Fruit fly (Drosophila melanogaster) whole organism, embryonic: ENCODE data around the gene Nprl3.

Experiments
- Asciz ChIP-seq: fragments of 200-800 bp; sonication (Bioruptor generic); optimal IDR thresholded peaks from 2 replicates; lab custom pipeline; 2017; ENCODE audit warnings: missing biosample characterization, mild to moderate bottlenecking, missing genetic modification characterization, missing genetic modification reagents
- Blimp-1 ChIP-seq: fragments of 200-800 bp; sonication (Bioruptor generic); optimal IDR thresholded peaks from 3 replicates; lab custom pipeline; 2018; ENCODE audit warnings: missing biosample characterization, missing genetic modification characterization, mild to moderate bottlenecking, moderate library complexity, missing genetic modification reagents
- C15 ChIP-seq: fragments of 200-800 bp; sonication (Bioruptor generic); IDR thresholded peaks from 3 replicates; pipeline ENCODE4 v1.3.6; 2022; ENCODE audit warnings: missing biosample characterization, missing genetic modification characterization
- CG10462 ChIP-seq: fragments of 200-800 bp; sonication (Bioruptor generic); optimal IDR thresholded peaks from 2 replicates; lab custom pipeline; 2016; ENCODE audit warnings: missing biosample characterization, missing genetic modification characterization
- CG10654 ChIP-seq: fragments of 200-800 bp; sonication (Bioruptor generic); optimal IDR thresholded peaks from 2 replicates; lab custom pipeline; 2016; ENCODE audit warnings: missing biosample characterization, missing genetic modification characterization
- CG11093 ChIP-seq: fragments of 200-800 bp; sonication (Bioruptor generic); IDR thresholded peaks from 3 replicates; pipeline ENCODE4 v1.3.6; 2022; ENCODE audit warnings: missing biosample characterization, missing genetic modification characterization
- CG11504 ChIP-seq: fragments of 200-800 bp; sonication (Bioruptor generic); optimal IDR thresholded peaks from 3 replicates; lab custom pipeline; 2019; ENCODE audit warnings: missing biosample characterization, mild to moderate bottlenecking, missing genetic modification characterization, moderate library complexity
- CG12236 ChIP-seq: fragments of 200-800 bp; sonication (Bioruptor generic); optimal IDR thresholded peaks from 2 replicates; lab custom pipeline; 2016; ENCODE audit warnings: missing biosample characterization, missing genetic modification characterization
- CG12942 ChIP-seq: fragments of 200-800 bp; sonication (Bioruptor generic); optimal IDR thresholded peaks from 3 replicates; lab custom pipeline; 2016; ENCODE audit warnings: missing biosample characterization, missing genetic modification characterization
- CG13775 ChIP-seq: fragments of 200-800 bp; sonication (Bioruptor generic); optimal IDR thresholded peaks from 3 replicates; lab custom pipeline; 2017; ENCODE audit warnings: missing biosample characterization, mild to moderate bottlenecking, missing genetic modification characterization
- CG13894 ChIP-seq: fragments of 200-800 bp; sonication (Bioruptor generic); optimal IDR thresholded peaks from 3 replicates; lab custom pipeline; 2018; ENCODE audit warnings: missing biosample characterization, mild to moderate bottlenecking, missing genetic modification characterization, moderate library complexity
- CG16779 ChIP-seq: fragments of 200-800 bp; sonication (Bioruptor generic); IDR thresholded peaks from 2 replicates; pipeline ENCODE4 v1.3.6; 2022; ENCODE audit warnings: missing biosample characterization, missing genetic modification characterization
- CG17612 ChIP-seq: fragments of 200-800 bp; sonication (Bioruptor generic); IDR thresholded peaks from 2 replicates; pipeline ENCODE4 v1.3.6; 2022; ENCODE audit warnings: missing biosample characterization, missing genetic modification characterization
- CG17802 ChIP-seq: fragments of 200-800 bp; sonication (Bioruptor generic); optimal IDR thresholded peaks from 2 replicates; lab custom pipeline; 2018; ENCODE audit warnings: missing biosample characterization, mild to moderate bottlenecking, missing genetic modification characterization, moderate library complexity
- CG31365 ChIP-seq: fragments of 200-800 bp; sonication (Bioruptor generic); optimal IDR thresholded peaks from 2 replicates; lab custom pipeline; 2018; ENCODE audit warnings: missing biosample characterization, mild to moderate bottlenecking, missing genetic modification characterization
- CG34224 ChIP-seq: fragments of 200-800 bp; sonication (Bioruptor generic); IDR thresholded peaks from 3 replicates; pipeline ENCODE4 v1.3.6; 2022; ENCODE audit warnings: missing biosample characterization, missing genetic modification characterization; ENCODE audit not compliant: partially characterized antibody
- CG6175 ChIP-seq: fragments of 200-800 bp; sonication (Bioruptor generic); IDR thresholded peaks from 3 replicates; pipeline ENCODE4 v1.3.6; 2022; ENCODE audit warnings: missing biosample characterization, missing genetic modification characterization
- Dfd ChIP-seq, 2 experiments: fragments of >200 bp; optimal IDR thresholded peaks; 2 replicates each; lab custom pipeline; 2017; ENCODE audit warnings: missing biosample characterization in 2 of 2, missing genetic modification characterization in 2 of 2
- Dip2 ChIP-seq: fragments of 200-800 bp; sonication (Bioruptor generic); IDR thresholded peaks from 2 replicates; pipeline ENCODE4 v1.3.6; 2022; ENCODE audit warnings: missing biosample characterization, missing genetic modification characterization
- Dip3 ChIP-seq: fragments of 200-800 bp; sonication (Bioruptor generic); optimal IDR thresholded peaks from 3 replicates; lab custom pipeline; 2016; ENCODE audit warnings: missing biosample characterization, missing genetic modification characterization
- Doc2 ChIP-seq: fragments of 200-800 bp; sonication (Bioruptor generic); IDR thresholded peaks from 2 replicates; pipeline ENCODE4 v1.3.6; 2022; ENCODE audit warnings: missing biosample characterization, missing genetic modification characterization
- Fer3 ChIP-seq: fragments of 200-800 bp; sonication (Bioruptor generic); optimal IDR thresholded peaks from 2 replicates; lab custom pipeline; 2018; ENCODE audit warnings: missing biosample characterization, mild to moderate bottlenecking, missing genetic modification characterization, moderate library complexity
- Hand ChIP-seq: fragments of 200-800 bp; sonication (Bioruptor generic); optimal IDR thresholded peaks from 2 replicates; lab custom pipeline; 2017; ENCODE audit warnings: mild to moderate bottlenecking, missing biosample characterization, missing genetic modification reagents, missing genetic modification characterization
- Hmr ChIP-seq: fragments of 200-800 bp; sonication (Bioruptor generic); optimal IDR thresholded peaks from 3 replicates; lab custom pipeline; 2017; ENCODE audit warnings: mild to moderate bottlenecking, missing biosample characterization, missing genetic modification reagents, missing genetic modification characterization
- Hr78 ChIP-seq, 2 experiments: fragments of 200-800 bp in 1 of 2; fragments of >200 bp in 1 of 2; sonication (Bioruptor generic) in 1 of 2; optimal IDR thresholded peaks; 2 replicates each; lab custom pipeline; 2017 to 2019; ENCODE audit warnings: missing biosample characterization in 2 of 2, missing genetic modification characterization in 2 of 2, mild to moderate bottlenecking in 1 of 2, moderate library complexity in 1 of 2
- Lim3 ChIP-seq: fragments of 200-800 bp; sonication (Bioruptor generic); IDR thresholded peaks from 2 replicates; pipeline ENCODE4 v1.3.6; 2022; ENCODE audit warnings: missing biosample characterization, missing genetic modification characterization
- MTF-1 ChIP-seq: fragments of 200-800 bp; sonication (Bioruptor generic); optimal IDR thresholded peaks from 2 replicates; lab custom pipeline; 2018; ENCODE audit warnings: missing biosample characterization, mild to moderate bottlenecking, missing genetic modification characterization, borderline replicate concordance
- Opbp ChIP-seq: fragments of 200-800 bp; sonication (Bioruptor generic); IDR thresholded peaks from 3 replicates; pipeline ENCODE4 v1.3.6; 2022; ENCODE audit warnings: missing biosample characterization, missing genetic modification characterization; ENCODE audit not compliant: partially characterized antibody
- PHDP ChIP-seq: fragments of 200-800 bp; sonication (Bioruptor generic); optimal IDR thresholded peaks from 3 replicates; lab custom pipeline; 2018; ENCODE audit warnings: missing biosample characterization, mild to moderate bottlenecking, missing genetic modification characterization, moderate library complexity
- Stat92E ChIP-seq, 3 experiments: fragments of >200 bp in 2 of 3; fragments of 200-800 bp in 1 of 3; sonication (Bioruptor generic) in 1 of 3; optimal IDR thresholded peaks; 2 replicates each; lab custom pipeline; 2017 to 2019; ENCODE audit warnings: missing biosample characterization in 3 of 3, missing genetic modification characterization in 3 of 3, mild to moderate bottlenecking in 1 of 3, moderate library complexity in 1 of 3
- Taf1 ChIP-seq: fragments of 200-800 bp; sonication (Bioruptor generic); IDR thresholded peaks from 2 replicates; pipeline ENCODE4 v1.3.6; 2022; ENCODE audit warnings: missing biosample characterization, missing genetic modification characterization
- Trl ChIP-seq, 3 experiments: fragments of >200 bp in 2 of 3; fragments of 200-800 bp in 1 of 3; sonication (Bioruptor generic) in 1 of 3; optimal IDR thresholded peaks; 2 replicates in 1 of 3; 3 replicates in 2 of 3; lab custom pipeline; 2016 to 2017; ENCODE audit warnings: missing biosample characterization in 1 of 3, missing genetic modification characterization in 1 of 3
- Vsx1 ChIP-seq: fragments of 200-800 bp; sonication (Bioruptor generic); optimal IDR thresholded peaks from 2 replicates; lab custom pipeline; 2017; ENCODE audit warnings: missing biosample characterization, mild to moderate bottlenecking, missing genetic modification characterization, missing genetic modification reagents
- Xbp1 ChIP-seq: fragments of 200-800 bp; sonication (Bioruptor generic); optimal IDR thresholded peaks from 3 replicates; lab custom pipeline; 2016; ENCODE audit warnings: missing biosample characterization, mild to moderate bottlenecking, missing genetic modification characterization
- cas ChIP-seq: fragments of 200-800 bp; sonication (Bioruptor generic); IDR thresholded peaks from 2 replicates; pipeline ENCODE4 v1.3.6; 2022; ENCODE audit warnings: missing biosample characterization, missing genetic modification characterization
- chm ChIP-seq: fragments of 200-800 bp; sonication (Bioruptor generic); IDR thresholded peaks from 2 replicates; pipeline ENCODE4 v1.3.6; 2022; ENCODE audit warnings: missing biosample characterization, missing genetic modification characterization
- croc ChIP-seq: fragments of 200-800 bp; sonication (Bioruptor generic); conservative IDR thresholded peaks from 3 replicates; pipeline ENCODE4 v1.3.6; 2022; ENCODE audit warnings: missing biosample characterization, missing genetic modification characterization
- emc ChIP-seq: fragments of 200-800 bp; sonication (Bioruptor generic); optimal IDR thresholded peaks from 2 replicates; lab custom pipeline; 2016; ENCODE audit warnings: missing biosample characterization, missing genetic modification characterization
- exex ChIP-seq: fragments of 200-800 bp; sonication (Bioruptor generic); optimal IDR thresholded peaks from 4 replicates; lab custom pipeline; 2018; ENCODE audit warnings: missing biosample characterization, mild to moderate bottlenecking, missing genetic modification characterization, moderate library complexity
- gfzf ChIP-seq: fragments of 200-800 bp; sonication (Bioruptor generic); optimal IDR thresholded peaks from 2 replicates; lab custom pipeline; 2016; ENCODE audit warnings: missing biosample characterization, mild to moderate bottlenecking, missing genetic modification characterization, moderate library complexity
- h ChIP-seq: fragments of >200 bp; optimal IDR thresholded peaks from 2 replicates; lab custom pipeline; 2017
- nom ChIP-seq: fragments of 200-800 bp; sonication (Bioruptor generic); optimal IDR thresholded peaks from 2 replicates; lab custom pipeline; 2017; ENCODE audit warnings: missing biosample characterization, missing genetic modification characterization, mild to moderate bottlenecking, moderate library complexity, missing genetic modification reagents
- onecut ChIP-seq: fragments of 200-800 bp; sonication (Bioruptor generic); IDR thresholded peaks from 2 replicates; pipeline ENCODE4 v1.3.6; 2022; ENCODE audit warnings: missing biosample characterization, missing genetic modification characterization
- pum ChIP-seq: fragments of 200-800 bp; sonication (Bioruptor generic); optimal IDR thresholded peaks from 2 replicates; lab custom pipeline; 2016; ENCODE audit warnings: missing biosample characterization, missing genetic modification characterization
- sens ChIP-seq: fragments of 200-800 bp; sonication (Bioruptor generic); peaks from one replicate; lab custom pipeline; 2016; ENCODE audit warnings: missing biosample characterization, missing genetic modification characterization
- so ChIP-seq: fragments of 200-800 bp; sonication (Bioruptor generic); IDR thresholded peaks from 3 replicates; pipeline ENCODE4 v1.3.6; 2022; ENCODE audit warnings: missing biosample characterization, missing genetic modification characterization
- sob ChIP-seq: fragments of 200-800 bp; sonication (Bioruptor generic); IDR thresholded peaks from 2 replicates; pipeline ENCODE4 v1.3.6; 2022; ENCODE audit warnings: missing biosample characterization, missing genetic modification characterization
- z ChIP-seq: fragments of 200-800 bp; sonication (Bioruptor generic); IDR thresholded peaks from 3 replicates; pipeline ENCODE4 v1.3.6; 2022; ENCODE audit warnings: missing biosample characterization, missing genetic modification characterization
- zen2 ChIP-seq: fragments of 200-800 bp; sonication (Bioruptor generic); IDR thresholded peaks from 3 replicates; pipeline ENCODE4 v1.3.6; 2022; ENCODE audit warnings: missing biosample characterization, missing genetic modification characterization; ENCODE audit not compliant: partially characterized antibody

Gene Nprl3

dm6 chr3L:14004963-14005458 is 3.3 kb upstream of the Nprl3 start (continued):
- TF ChIP-seq Fer3 (peak; percentile 94), Opbp (peak; percentile 40; the same call in 1 of the 3 replicates), z (GFP tag; lab: Robert Waterston, UW) (no peak), CG13894 (tag; lab: Kevin White, UChicago) (peak; percentile 88), h (no peak), PHDP (tag; lab: Kevin White, UChicago) (peak; percentile 96), CG13775 (GFP tag; lab: Kevin White, UChicago) (peak; percentile 85), Dfd (GFP tag; optimal IDR thresholded peaks at IDR 0.05; lab: Kevin White, UChicago) (no peak), CG34224 (no peak), Doc2 (GFP tag; lab: Robert Waterston, UW) (peak; percentile 87), Dip3 (peak; percentile 91), CG11504 (peak; percentile 96), sob (GFP tag; lab: Robert Waterston, UW) (peak; percentile 97), CG11093 (GFP tag; lab: Robert Waterston, UW) (peak; percentile 93), nom (GFP tag; lab: Kevin White, UChicago) (peak; percentile 93), CG31365 (peak; percentile 82), CG10654 (GFP tag; lab: Kevin White, UChicago) (peak; percentile 94), CG16779 (peak; percentile 88), Hr78 (GFP tag; optimal IDR thresholded peaks at IDR 0.05; lab: Kevin White, UChicago) (peak in 1 of 2 experiments; percentile 82), CG12942 (GFP tag; lab: Kevin White, UChicago) (peak; percentile 94), Dip2 (GFP tag; lab: Robert Waterston, UW) (no peak; the same call in 1 of the 2 replicates), MTF-1 (GFP tag; lab: Kevin White, UChicago) (peak; percentile 75), Trl (optimal IDR thresholded peaks at IDR 0.05; lab: Kevin White, UChicago) (no peak), Trl (GFP tag; optimal IDR thresholded peaks at IDR 0.05; lab: Kevin White, UChicago) (peak; percentile 96), Vsx1 (peak; percentile 89), CG12236 (GFP tag; lab: Kevin White, UChicago) (peak; percentile 88), sens (peak; percentile 99), emc (GFP tag; lab: Kevin White, UChicago) (peak; percentile 89), Taf1 (peak; percentile 76), Stat92E (GFP tag; optimal IDR thresholded peaks at IDR 0.05; lab: Kevin White, UChicago) (peak in 1 of 3 experiments; percentile 51), CG6175 (GFP tag; lab: Robert Waterston, UW) (0 out of 3 replicates have a peak, but pooled peaks have one; percentile 40), chm (GFP tag; lab: Robert Waterston, UW) (peak; percentile 96), cas (GFP tag; lab: Robert Waterston, UW) (peak; percentile 83), Lim3 (GFP tag; lab: Robert Waterston, UW) (peak; percentile 80), croc (GFP tag; lab: Robert Waterston, UW) (peak; percentile 85), Blimp-1 (GFP tag; lab: Kevin White, UChicago) (peak; percentile 94), C15 (GFP tag; lab: Robert Waterston, UW) (peak; percentile 83; the same call in 2 of the 3 replicates), pum (GFP tag; lab: Kevin White, UChicago) (peak; percentile 96), CG17612 (GFP tag; lab: Robert Waterston, UW) (peak; percentile 85), Asciz (GFP tag; lab: Kevin White, UChicago) (peak; percentile 93), exex (tag; lab: Kevin White, UChicago) (peak; percentile 73), Xbp1 (GFP tag; lab: Kevin White, UChicago) (peak; percentile 97), Hand (peak; percentile 76), gfzf (GFP tag; lab: Kevin White, UChicago) (peak; percentile 15), zen2 (GFP tag; lab: Robert Waterston, UW) (no peak), onecut (GFP tag; lab: Robert Waterston, UW) (peak; percentile 90), Hmr (GFP tag; lab: Kevin White, UChicago) (peak; percentile 95), CG17802 (tag; lab: Kevin White, UChicago) (peak; percentile 81), CG10462 (GFP tag; lab: Kevin White, UChicago) (peak; percentile 86), so (GFP tag; lab: Robert Waterston, UW) (peak; percentile 95)
